Worm (Caenorhabditis elegans): ENCODE results near the gene skr-17.

The skr-17 gene

ce11 chrII:7761440-7761839 is 21.9 kb upstream of the skr-17 start, which contains the start of gene B0228.8:
TSS of gene B0228.8 (minus strand) at chrII:7761540.
- TF ChIP-seq egl-27 (tag; optimal IDR thresholded peaks at IDR 0.05) (no peak), nhr-23 (tag; optimal IDR thresholded peaks at IDR 0.05) (no peak), fos-1 (tag; optimal IDR thresholded peaks at IDR 0.05) (no peak), lin-13 (GFP tag; optimal IDR thresholded peaks at IDR 0.05) (no peak), gmeb-1 (tag; optimal IDR thresholded peaks at IDR 0.05) (no peak), crh-2 (tag; optimal IDR thresholded peaks at IDR 0.05) (no peak), nhr-6 (tag; optimal IDR thresholded peaks at IDR 0.05) (no peak), mab-5 (tag; optimal IDR thresholded peaks at IDR 0.05) (no peak), mdl-1 (tag; optimal IDR thresholded peaks at IDR 0.05) (no peak), dmd-4 (tag; optimal IDR thresholded peaks at IDR 0.05) (no peak), sma-9 (GFP tag; optimal IDR thresholded peaks at IDR 0.05) (no peak), sma-9 (tag; optimal IDR thresholded peaks at IDR 0.05) (no peak)

- TF ChIP-seq nhr-77 (tag; optimal IDR thresholded peaks at IDR 0.05) = no peak
- no peak for TF ChIP-seq nhr-129 (tag; optimal IDR thresholded peaks at IDR 0.05)
- no peak for TF ChIP-seq gmeb-1 (tag; optimal IDR thresholded peaks at IDR 0.05)
Measured at ce11 chrII:7763569-7763968, 19.7 kb upstream of the skr-17 start, which contains the start of gene B0228.9. TSS of gene B0228.9 (minus strand) at chrII:7763669.

- TF ChIP-seq ztf-4 (tag; optimal IDR thresholded peaks at IDR 0.05) (no peak), elt-1 (tag; optimal IDR thresholded peaks at IDR 0.05) (no peak), lin-11 (tag; optimal IDR thresholded peaks at IDR 0.05) (no peak), unc-55 (GFP tag; optimal IDR thresholded peaks at IDR 0.05) (no peak), sem-4 (tag; optimal IDR thresholded peaks at IDR 0.05) (no peak), mdl-1 (tag; optimal IDR thresholded peaks at IDR 0.05) (no peak), egl-27 (tag; optimal IDR thresholded peaks at IDR 0.05) (no peak), C34F6.9 (tag; optimal IDR thresholded peaks at IDR 0.05) (no peak), nhr-12 (tag; optimal IDR thresholded peaks at IDR 0.05) (no peak), nhr-6 (tag; optimal IDR thresholded peaks at IDR 0.05) (no peak), F13H6.1 (tag; optimal IDR thresholded peaks at IDR 0.05) (no peak), nhr-10 (tag; optimal IDR thresholded peaks at IDR 0.05) (no peak), gmeb-1 (tag; optimal IDR thresholded peaks at IDR 0.05) (no peak), fos-1 (tag; optimal IDR thresholded peaks at IDR 0.05) (no peak), R02D3.7 (tag; optimal IDR thresholded peaks at IDR 0.05) (no peak), Y55F3AM.14 (GFP tag; optimal IDR thresholded peaks at IDR 0.05) (no peak), ceh-16 (tag; optimal IDR thresholded peaks at IDR 0.05) (no peak), nhr-11 (tag; optimal IDR thresholded peaks at IDR 0.05) (no peak), sma-3 (GFP tag; optimal IDR thresholded peaks at IDR 0.05) (no peak), peb-1 (tag; optimal IDR thresholded peaks at IDR 0.05) (no peak)
Measured at ce11 chrII:7765456-7765855, 17.9 kb upstream of the skr-17 start, which contains the start of gene srh-39. TSS of gene srh-39 (minus strand) at chrII:7765556.

ce11 chrII:7769254-7769653 is 14.1 kb upstream of the skr-17 start:
- TF ChIP-seq lin-39 (tag; optimal IDR thresholded peaks at IDR 0.05) = no peak
- TF ChIP-seq nhr-25 (tag; optimal IDR thresholded peaks at IDR 0.05) = peak; percentile 37
- no peak for TF ChIP-seq ZK546.5 (tag; optimal IDR thresholded peaks at IDR 0.05)
- TF ChIP-seq nhr-129 (tag; optimal IDR thresholded peaks at IDR 0.05) = no peak
- no peak for TF ChIP-seq ceh-16 (tag; optimal IDR thresholded peaks at IDR 0.05)
- no peak for TF ChIP-seq sem-4 (tag; optimal IDR thresholded peaks at IDR 0.05)

- TF ChIP-seq ztf-4 (tag; optimal IDR thresholded peaks at IDR 0.05) = no peak
- TF ChIP-seq ama-1 (optimal IDR thresholded peaks at IDR 0.05) = no peak
- no peak for TF ChIP-seq zag-1 (tag; optimal IDR thresholded peaks at IDR 0.05)
- TF ChIP-seq dmd-4 (tag; optimal IDR thresholded peaks at IDR 0.05) = no peak
- no peak for TF ChIP-seq lin-13 (GFP tag; optimal IDR thresholded peaks at IDR 0.05)
- TF ChIP-seq lin-39 (tag; optimal IDR thresholded peaks at IDR 0.05) = no peak
- no peak for TF ChIP-seq fos-1 (tag; optimal IDR thresholded peaks at IDR 0.05)
Measured at ce11 chrII:7770253-7770652, 13.1 kb upstream of the skr-17 start.

ce11 chrII:7771917-7772316 is 11.4 kb upstream of the skr-17 start, which contains the start of gene C06A8.8:
TSS of gene C06A8.8 (minus strand) at chrII:7772017.
- TF ChIP-seq nhr-129 (tag; optimal IDR thresholded peaks at IDR 0.05) (no peak), fos-1 (tag; optimal IDR thresholded peaks at IDR 0.05) (no peak), egl-27 (tag; optimal IDR thresholded peaks at IDR 0.05) (no peak), unc-55 (GFP tag; optimal IDR thresholded peaks at IDR 0.05) (no peak), ztf-4 (tag; optimal IDR thresholded peaks at IDR 0.05) (no peak)

All from whole organism, L2 larva.